Worm (Caenorhabditis elegans): Measurements from ENCODE around the gene del-8.

del-8 gene

ce11 chrX:9637700-9638099 is 48.5 kb downstream of the del-8 start:
- TF ChIP-seq nhr-232 (tag; optimal IDR thresholded peaks at IDR 0.05) (peak; percentile 71), sdc-2 (tag; optimal IDR thresholded peaks at IDR 0.05) (peak; percentile 67), tbx-7 (tag; optimal IDR thresholded peaks at IDR 0.05) (peak; percentile 27), dve-1 (tag; optimal IDR thresholded peaks at IDR 0.05) (peak; percentile 71), K09A11.1 (tag; optimal IDR thresholded peaks at IDR 0.05; ENCODE audit: insufficient read depth) (peak; percentile 73), lim-6 (tag; optimal IDR thresholded peaks at IDR 0.05) (no peak), T23F11.4 (GFP tag; optimal IDR thresholded peaks at IDR 0.05) (peak; percentile 79), ceh-34 (tag; optimal IDR thresholded peaks at IDR 0.05) (peak; percentile 75), nfya-1 (tag; optimal IDR thresholded peaks at IDR 0.05) (peak; percentile 44), ceh-22 (tag; optimal IDR thresholded peaks at IDR 0.05) (no peak), pax-1 (tag; optimal IDR thresholded peaks at IDR 0.05) (peak; percentile 5), ama-1 (optimal IDR thresholded peaks at IDR 0.05) (no peak), tbx-2 (tag; optimal IDR thresholded peaks at IDR 0.05) (peak; percentile 66), ahr-1 (tag; optimal IDR thresholded peaks at IDR 0.05) (peak; percentile 74), hlh-30 (tag; optimal IDR thresholded peaks at IDR 0.05; ENCODE audit: insufficient read depth) (no peak), ceh-2 (tag; optimal IDR thresholded peaks at IDR 0.05) (peak; percentile 63), pros-1 (tag; optimal IDR thresholded peaks at IDR 0.05) (peak; percentile 24), ceh-31 (tag; optimal IDR thresholded peaks at IDR 0.05) (peak; percentile 57), ceh-18 (tag; optimal IDR thresholded peaks at IDR 0.05) (peak; percentile 59), unc-3 (GFP tag; conservative IDR thresholded peaks at IDR 0.05) (peak; percentile 90), unc-3 (tag; optimal IDR thresholded peaks at IDR 0.05) (peak; percentile 79), sox-2 (GFP tag; IDR thresholded peaks at IDR 0.05) (peak; percentile 73), che-1 (tag; optimal IDR thresholded peaks at IDR 0.05) (peak; percentile 85), unc-42 (tag; optimal IDR thresholded peaks at IDR 0.05) (peak; percentile 11), fkh-10 (GFP tag; optimal IDR thresholded peaks at IDR 0.05) (peak; percentile 67), F13H6.1 (tag; optimal IDR thresholded peaks at IDR 0.05) (peak; percentile 61), ceh-24 (tag; optimal IDR thresholded peaks at IDR 0.05) (peak; percentile 75), ceh-30 (tag; optimal IDR thresholded peaks at IDR 0.05) (peak; percentile 69), ceh-9 (tag; optimal IDR thresholded peaks at IDR 0.05) (peak; percentile 45), zip-5 (tag; optimal IDR thresholded peaks at IDR 0.05) (peak; percentile 59), ceh-48 (tag; optimal IDR thresholded peaks at IDR 0.05) (peak; percentile 57), hlh-15 (tag; optimal IDR thresholded peaks at IDR 0.05) (peak; percentile 76), pha-4 (tag; optimal IDR thresholded peaks at IDR 0.05) (no peak), ceh-6 (GFP tag; optimal IDR thresholded peaks at IDR 0.05) (peak; percentile 90), elt-2 (tag; optimal IDR thresholded peaks at IDR 0.05) (peak; percentile 86), unc-55 (GFP tag; optimal IDR thresholded peaks at IDR 0.05) (no peak), gmeb-2 (tag; optimal IDR thresholded peaks at IDR 0.05) (peak; percentile 82), C38D4.7 (GFP tag; optimal IDR thresholded peaks at IDR 0.05) (peak; percentile 77), hlh-13 (GFP tag; optimal IDR thresholded peaks at IDR 0.05) (peak; percentile 81), nhr-11 (tag; optimal IDR thresholded peaks at IDR 0.05) (no peak), syd-9 (tag; optimal IDR thresholded peaks at IDR 0.05) (peak; percentile 66), ref-2 (tag; optimal IDR thresholded peaks at IDR 0.05) (peak; percentile 78), ceh-14 (tag; optimal IDR thresholded peaks at IDR 0.05) (peak; percentile 84), elt-4 (tag; optimal IDR thresholded peaks at IDR 0.05) (no peak), pha-2 (tag; optimal IDR thresholded peaks at IDR 0.05) (peak; percentile 83), ceh-19 (GFP tag; optimal IDR thresholded peaks at IDR 0.05) (peak; percentile 71), pag-3 (tag; optimal IDR thresholded peaks at IDR 0.05; ENCODE audit: borderline replicate concordance) (peak; percentile 79), dmd-4 (tag; optimal IDR thresholded peaks at IDR 0.05; ENCODE audit: borderline replicate concordance) (peak; percentile 85), fkh-6 (tag; optimal IDR thresholded peaks at IDR 0.05) (peak; percentile 83), madf-2 (tag; optimal IDR thresholded peaks at IDR 0.05) (peak; percentile 74), ets-4 (tag; optimal IDR thresholded peaks at IDR 0.05) (no peak), eyg-1 (tag; optimal IDR thresholded peaks at IDR 0.05) (peak; percentile 33), mec-3 (tag; optimal IDR thresholded peaks at IDR 0.05; ENCODE audit: borderline replicate concordance) (peak; percentile 44), pat-9 (tag; optimal IDR thresholded peaks at IDR 0.05) (peak; percentile 78)
